Fruit fly (Drosophila melanogaster): ENCODE data around the gene eIF4EHP.

- no peak for TF ChIP-seq Dfd (GFP tag; optimal IDR thresholded peaks at IDR 0.05)
- peak; percentile 27 for TF ChIP-seq OdsH (GFP tag; optimal IDR thresholded peaks at IDR 0.05)
- TF ChIP-seq GATAd (GFP tag; optimal IDR thresholded peaks at IDR 0.05), result no peak
These were observed 35.0 kb upstream of the eIF4EHP start for dm6 chr3R:24143779-24144178.
